Fruit fly (Drosophila melanogaster) whole organism, pupa: ENCODE measurements around the gene CG42375.

Source experiments
- CG10348 ChIP-seq: fragments of 200-800 bp; sonication (Bioruptor generic); IDR thresholded peaks from 2 replicates; pipeline ENCODE4 v1.3.6; 2022; ENCODE audit warnings: missing biosample characterization, missing genetic modification characterization
- CG13204 ChIP-seq: fragments of 200-800 bp; sonication (Bioruptor generic); optimal IDR thresholded peaks from 2 replicates; lab custom pipeline; 2018; ENCODE audit warnings: missing biosample characterization, mild to moderate bottlenecking, missing genetic modification characterization, moderate library complexity
- CG14655 ChIP-seq: fragments of 200-800 bp; sonication (Bioruptor generic); optimal IDR thresholded peaks from 3 replicates; lab custom pipeline; 2017; ENCODE audit warnings: mild to moderate bottlenecking, missing biosample characterization, missing genetic modification reagents, missing genetic modification characterization
- CG17806 ChIP-seq: fragments of 200-800 bp; sonication (Bioruptor generic); optimal IDR thresholded peaks from 2 replicates; lab custom pipeline; 2018; ENCODE audit warnings: missing biosample characterization, mild to moderate bottlenecking, missing genetic modification characterization, moderate library complexity
- CG4496 ChIP-seq: fragments of 200-800 bp; sonication (Bioruptor generic); IDR thresholded peaks from 3 replicates; pipeline ENCODE4 v1.3.6; 2022; ENCODE audit warnings: missing biosample characterization, missing genetic modification characterization
- CG8159 ChIP-seq: fragments of 200-800 bp; sonication (Bioruptor generic); optimal IDR thresholded peaks from 3 replicates; lab custom pipeline; 2018; ENCODE audit warnings: missing biosample characterization, mild to moderate bottlenecking, missing genetic modification characterization, moderate library complexity
- CG9948 ChIP-seq: fragments of 200-800 bp; sonication (Bioruptor generic); optimal IDR thresholded peaks from 2 replicates; lab custom pipeline; 2018; ENCODE audit warnings: missing biosample characterization, mild to moderate bottlenecking, missing genetic modification characterization, moderate library complexity
- D1 ChIP-seq: fragments of 200-800 bp; sonication (Bioruptor generic); optimal IDR thresholded peaks from 2 replicates; lab custom pipeline; 2018; ENCODE audit warnings: missing biosample characterization, mild to moderate bottlenecking, missing genetic modification characterization, moderate library complexity
- EcR ChIP-seq: fragments of 200-800 bp; sonication (Bioruptor generic); optimal IDR thresholded peaks from 3 replicates; lab custom pipeline; 2019; ENCODE audit warnings: missing biosample characterization, missing genetic modification characterization, mild to moderate bottlenecking, moderate library complexity, missing genetic modification reagents
- Ets98B ChIP-seq: fragments of 200-800 bp; sonication (Bioruptor generic); IDR thresholded peaks from 2 replicates; pipeline ENCODE4 v1.3.6; 2022; ENCODE audit warnings: missing biosample characterization, missing genetic modification characterization
- Pif1A ChIP-seq: fragments of 200-800 bp; sonication (Bioruptor generic); optimal IDR thresholded peaks from 3 replicates; lab custom pipeline; 2016; ENCODE audit warnings: missing biosample characterization, missing genetic modification characterization
- Pif1B ChIP-seq: fragments of 200-800 bp; sonication (Bioruptor generic); optimal IDR thresholded peaks from 3 replicates; lab custom pipeline; 2016; ENCODE audit warnings: missing biosample characterization, missing genetic modification characterization
- fd96Ca ChIP-seq: fragments of 200-800 bp; sonication (Bioruptor generic); IDR thresholded peaks from 3 replicates; pipeline ENCODE4 v1.3.6; 2022; ENCODE audit warnings: missing biosample characterization, missing genetic modification characterization

dm6 chr3R:13730005-13730404, 49.4 kb upstream of the CG42375 start:
- no peak for TF ChIP-seq D1 (tag; lab: Kevin White, UChicago)
- no peak for TF ChIP-seq CG10348 (GFP tag; lab: Robert Waterston, UW)
- no peak for TF ChIP-seq CG9948
- TF ChIP-seq CG8159 (tag; lab: Kevin White, UChicago) = no peak
- TF ChIP-seq CG4496 (GFP tag; lab: Robert Waterston, UW) = peak; percentile 51; the same call in 1 of the 3 replicates
- no peak for TF ChIP-seq Pif1A (GFP tag; lab: Kevin White, UChicago)
- no peak for TF ChIP-seq EcR (GFP tag; lab: Kevin White, UChicago)
- TF ChIP-seq fd96Ca (GFP tag; lab: Robert Waterston, UW) = no peak
- no peak for TF ChIP-seq Pif1B (GFP tag; lab: Kevin White, UChicago)
- no peak for TF ChIP-seq CG14655 (GFP tag; lab: Kevin White, UChicago)
- TF ChIP-seq CG17806 (tag; lab: Kevin White, UChicago) = no peak
- no peak for TF ChIP-seq CG13204
- TF ChIP-seq Ets98B (GFP tag; lab: Robert Waterston, UW) = no peak
